Fruit fly (Drosophila melanogaster): ENCODE measurements around the gene SK.

SK gene

DNA sequence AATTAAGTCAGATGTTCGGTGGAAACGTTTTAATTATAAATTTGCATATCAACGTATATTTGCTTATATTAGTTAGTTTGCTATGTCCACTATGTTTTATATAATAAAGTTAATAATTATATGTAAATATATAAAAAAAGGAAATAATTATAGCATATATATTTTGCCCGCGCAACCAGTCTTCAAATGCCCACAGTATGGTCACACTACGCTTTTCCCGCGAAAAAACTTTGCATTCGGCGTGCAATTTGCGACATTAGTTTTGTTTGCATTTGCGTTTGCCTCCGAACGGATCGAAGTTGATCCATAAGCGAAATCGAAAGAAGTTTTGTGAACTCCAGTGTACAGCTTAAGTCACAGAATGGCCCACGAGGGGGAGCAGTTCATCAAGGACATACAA is 16.4 kb upstream of the SK start, which contains the start of gene Mcm3:
TSS of gene Mcm3 (plus strand) at position 220 of the 400 bp plus-strand sequence.
- no peak for TF ChIP-seq Dll (optimal IDR thresholded peaks at IDR 0.05)
- TF ChIP-seq pan (optimal IDR thresholded peaks at IDR 0.05), result no peak
- no peak for TF ChIP-seq CG8478 (optimal IDR thresholded peaks at IDR 0.05)
- no peak for TF ChIP-seq psq (optimal IDR thresholded peaks at IDR 0.05)
- no peak for TF ChIP-seq usp (GFP tag; optimal IDR thresholded peaks at IDR 0.05)
- no peak for TF ChIP-seq EcR (GFP tag; optimal IDR thresholded peaks at IDR 0.05)

- no peak for TF ChIP-seq usp (GFP tag; optimal IDR thresholded peaks at IDR 0.05)
- no peak for TF ChIP-seq Dll (optimal IDR thresholded peaks at IDR 0.05)
- no peak for TF ChIP-seq psq (optimal IDR thresholded peaks at IDR 0.05)
- no peak for TF ChIP-seq CG8478 (optimal IDR thresholded peaks at IDR 0.05)
- no peak for TF ChIP-seq pan (optimal IDR thresholded peaks at IDR 0.05)
- no peak for TF ChIP-seq EcR (GFP tag; optimal IDR thresholded peaks at IDR 0.05)
Measured at dm6 chrX:5329266-5329898, 10.7 kb upstream of the SK start, which contains the start of the genes CG3309 and XRCC1. Gene CG3309 (minus strand): TSS chrX:5329347. Gene XRCC1 (plus strand): TSS chrX:5329876.

- no peak for TF ChIP-seq EcR (GFP tag; optimal IDR thresholded peaks at IDR 0.05)
- no peak for TF ChIP-seq usp (GFP tag; optimal IDR thresholded peaks at IDR 0.05)
Measured at dm6 chrX:5332259-5332862, 7.7 kb upstream of the SK start, which contains the start of gene CanB. Gene CanB (plus strand): TSS chrX:5332499.

DNA sequence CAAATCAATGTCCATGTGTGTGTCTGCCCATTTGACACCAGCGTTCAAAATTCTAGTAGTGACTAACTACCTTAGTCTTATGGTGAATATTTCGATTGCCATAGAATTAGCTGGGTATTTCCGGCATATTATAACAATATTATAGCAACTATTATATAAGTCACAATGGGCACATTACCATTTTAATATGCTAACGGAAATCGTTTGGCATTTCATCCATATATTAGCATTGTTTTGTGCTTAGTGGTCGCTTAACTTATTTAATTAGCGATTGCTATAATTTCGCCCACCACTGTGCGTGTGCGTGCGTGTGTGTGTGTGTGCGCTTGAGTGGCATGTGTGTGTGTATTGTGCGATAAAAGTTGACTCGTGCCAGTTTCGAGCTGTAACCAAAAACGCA is 3.3 kb upstream of the SK start:
- TF ChIP-seq psq (optimal IDR thresholded peaks at IDR 0.05) (no peak), EcR (GFP tag; optimal IDR thresholded peaks at IDR 0.05) (no peak), CG8478 (optimal IDR thresholded peaks at IDR 0.05) (no peak), usp (GFP tag; optimal IDR thresholded peaks at IDR 0.05) (no peak), Dll (optimal IDR thresholded peaks at IDR 0.05) (no peak), pan (optimal IDR thresholded peaks at IDR 0.05) (no peak)

DNA sequence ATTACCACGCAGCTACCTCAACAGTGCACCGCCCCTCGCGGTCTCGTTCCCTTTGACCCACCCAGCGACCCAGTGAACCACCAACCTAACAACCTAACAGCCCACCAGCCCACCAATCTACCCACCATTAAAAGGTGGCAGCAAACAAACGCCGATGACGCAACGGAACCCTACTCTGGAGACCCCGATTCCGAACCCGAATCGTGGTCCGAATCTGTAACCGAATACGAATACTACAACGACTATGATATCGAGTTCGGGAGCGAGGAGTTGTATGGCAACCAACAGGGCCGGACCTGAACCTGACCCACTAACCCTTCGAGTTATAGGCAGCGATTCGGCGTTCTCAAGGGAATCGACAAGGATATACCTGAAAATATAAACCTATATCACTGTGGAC is 2.7 kb upstream of the SK start:
- TF ChIP-seq pan (optimal IDR thresholded peaks at IDR 0.05) (no peak), usp (GFP tag; optimal IDR thresholded peaks at IDR 0.05) (no peak), CG8478 (optimal IDR thresholded peaks at IDR 0.05) (no peak), psq (optimal IDR thresholded peaks at IDR 0.05) (no peak), EcR (GFP tag; optimal IDR thresholded peaks at IDR 0.05) (no peak), Dll (optimal IDR thresholded peaks at IDR 0.05) (no peak)

DNA sequence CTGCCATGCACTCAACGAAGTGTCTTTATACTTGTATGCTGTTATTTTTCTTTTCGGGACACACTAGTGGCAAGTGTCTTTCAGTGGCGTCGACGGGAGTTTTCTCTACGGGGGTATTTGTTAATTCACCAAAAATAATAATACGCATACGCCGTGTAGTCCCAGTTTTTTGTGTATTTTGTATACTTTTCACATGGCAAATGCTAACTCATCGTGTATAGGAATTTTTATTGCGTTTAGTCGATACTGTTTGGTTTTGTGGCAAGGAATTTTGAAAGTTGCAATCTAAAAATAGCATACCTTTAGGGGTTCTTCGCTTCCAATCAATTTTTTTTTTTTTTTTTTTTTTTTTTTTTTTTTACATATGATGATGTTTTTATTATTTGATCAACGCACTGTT is 1.6 kb upstream of the SK start:
- TF ChIP-seq usp (GFP tag; optimal IDR thresholded peaks at IDR 0.05) (no peak), pan (optimal IDR thresholded peaks at IDR 0.05) (no peak)

dm6 chrX:5349899-5350575 is 10.0 kb downstream of the SK start:
- TF ChIP-seq EcR (GFP tag; optimal IDR thresholded peaks at IDR 0.05), result no peak
- no peak for TF ChIP-seq Dll (optimal IDR thresholded peaks at IDR 0.05)
- no peak for TF ChIP-seq usp (GFP tag; optimal IDR thresholded peaks at IDR 0.05)
- no peak for TF ChIP-seq pan (optimal IDR thresholded peaks at IDR 0.05)
- TF ChIP-seq CG8478 (optimal IDR thresholded peaks at IDR 0.05), result no peak
- TF ChIP-seq psq (optimal IDR thresholded peaks at IDR 0.05), result no peak

- TF ChIP-seq EcR (GFP tag; optimal IDR thresholded peaks at IDR 0.05) (no peak), usp (GFP tag; optimal IDR thresholded peaks at IDR 0.05) (no peak), CG8478 (optimal IDR thresholded peaks at IDR 0.05) (no peak), pan (optimal IDR thresholded peaks at IDR 0.05) (no peak), psq (optimal IDR thresholded peaks at IDR 0.05) (no peak), Dll (optimal IDR thresholded peaks at IDR 0.05) (no peak)
Measured at dm6 chrX:5357035-5357434, 17.0 kb downstream of the SK start.

dm6 chrX:5358813-5359212 is 18.8 kb downstream of the SK start:
- TF ChIP-seq pan (optimal IDR thresholded peaks at IDR 0.05) (no peak), Dll (optimal IDR thresholded peaks at IDR 0.05) (no peak), psq (optimal IDR thresholded peaks at IDR 0.05) (no peak), CG8478 (optimal IDR thresholded peaks at IDR 0.05) (no peak), usp (GFP tag; optimal IDR thresholded peaks at IDR 0.05) (no peak), EcR (GFP tag; optimal IDR thresholded peaks at IDR 0.05) (no peak)

DNA sequence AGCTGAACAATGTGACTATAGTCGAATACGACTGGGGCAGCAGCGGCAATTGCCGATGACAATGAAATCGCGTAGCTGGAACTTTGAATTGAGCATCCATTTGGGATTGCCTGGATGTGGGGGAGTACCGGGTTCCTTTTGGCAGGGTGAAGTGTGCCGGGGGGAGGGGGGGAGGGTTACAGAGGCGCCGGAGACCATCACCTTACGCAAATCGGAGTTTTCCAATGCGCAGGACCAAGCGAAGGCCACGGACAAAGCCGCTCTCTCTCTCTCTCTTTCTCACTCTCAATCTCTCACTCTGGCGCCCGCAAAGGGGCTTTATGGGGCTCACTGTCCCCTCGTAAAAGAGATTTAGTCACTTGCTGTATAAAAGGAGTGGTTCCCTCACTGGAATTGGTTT is 23.1 kb downstream of the SK start:
- TF ChIP-seq CG8478 (optimal IDR thresholded peaks at IDR 0.05) (no peak), Dll (optimal IDR thresholded peaks at IDR 0.05) (no peak), EcR (GFP tag; optimal IDR thresholded peaks at IDR 0.05) (no peak), pan (optimal IDR thresholded peaks at IDR 0.05) (no peak), psq (optimal IDR thresholded peaks at IDR 0.05) (no peak), usp (GFP tag; optimal IDR thresholded peaks at IDR 0.05) (no peak)

dm6 chrX:5364031-5364430 is 24.0 kb downstream of the SK start:
- no peak for TF ChIP-seq pan (optimal IDR thresholded peaks at IDR 0.05)
- TF ChIP-seq EcR (GFP tag; optimal IDR thresholded peaks at IDR 0.05), result no peak
- TF ChIP-seq Dll (optimal IDR thresholded peaks at IDR 0.05), result no peak
- no peak for TF ChIP-seq psq (optimal IDR thresholded peaks at IDR 0.05)
- TF ChIP-seq usp (GFP tag; optimal IDR thresholded peaks at IDR 0.05), result no peak
- no peak for TF ChIP-seq CG8478 (optimal IDR thresholded peaks at IDR 0.05)

dm6 chrX:5382539-5382938 is 42.5 kb downstream of the SK start:
- no peak for TF ChIP-seq Dll (optimal IDR thresholded peaks at IDR 0.05)
- no peak for TF ChIP-seq CG8478 (optimal IDR thresholded peaks at IDR 0.05)
- no peak for TF ChIP-seq pan (optimal IDR thresholded peaks at IDR 0.05)
- TF ChIP-seq EcR (GFP tag; optimal IDR thresholded peaks at IDR 0.05), result no peak
- no peak for TF ChIP-seq usp (GFP tag; optimal IDR thresholded peaks at IDR 0.05)
- TF ChIP-seq psq (optimal IDR thresholded peaks at IDR 0.05), result no peak
